Fruit fly (Drosophila melanogaster) whole organism, embryonic: Measurements from ENCODE around the gene Syx5.
A peak's percentile ranks its signal among the peaks of the same experiment; 100 is the strongest.

ENCODE experiments used
- Atf6 ChIP-seq: fragments of 200-800 bp; sonication (Bioruptor generic); IDR thresholded peaks from 2 replicates; pipeline ENCODE4 v1.3.6; 2022; ENCODE audit warnings: missing biosample characterization, missing genetic modification characterization
- CG10209 ChIP-seq: fragments of 200-800 bp; sonication (Bioruptor generic); optimal IDR thresholded peaks from 3 replicates; lab custom pipeline; 2017; ENCODE audit warnings: missing biosample characterization, mild to moderate bottlenecking, missing genetic modification characterization, missing genetic modification reagents
- CG10543 ChIP-seq: fragments of 200-800 bp; sonication (Bioruptor generic); optimal IDR thresholded peaks from 3 replicates; lab custom pipeline; 2017; ENCODE audit warnings: missing biosample characterization, mild to moderate bottlenecking, missing genetic modification characterization, moderate library complexity
- CG10959 ChIP-seq: fragments of 200-800 bp; sonication (Bioruptor generic); IDR thresholded peaks from 2 replicates; pipeline ENCODE4 v1.3.6; 2022; ENCODE audit warnings: missing biosample characterization, missing genetic modification characterization
- CG11085 ChIP-seq: fragments of 200-800 bp; sonication (Bioruptor generic); IDR thresholded peaks from 2 replicates; pipeline ENCODE4 v1.3.6; 2022; ENCODE audit warnings: missing biosample characterization, missing genetic modification characterization
- CG1233 ChIP-seq: fragments of 200-800 bp; sonication (Bioruptor generic); optimal IDR thresholded peaks from 4 replicates; lab custom pipeline; 2018; ENCODE audit warnings: missing biosample characterization, mild to moderate bottlenecking, missing genetic modification characterization
- CG13123 ChIP-seq: fragments of 200-800 bp; sonication (Bioruptor generic); optimal IDR thresholded peaks from 2 replicates; lab custom pipeline; 2016; ENCODE audit warnings: missing biosample characterization, missing genetic modification characterization
- CG14441 ChIP-seq: fragments of 200-800 bp; sonication (Bioruptor generic); IDR thresholded peaks from 2 replicates; pipeline ENCODE4 v1.3.6; 2022; ENCODE audit warnings: missing biosample characterization, missing genetic modification characterization
- CG14667 ChIP-seq: fragments of 200-800 bp; sonication (Bioruptor generic); IDR thresholded peaks from 2 replicates; pipeline ENCODE4 v1.3.6; 2022; ENCODE audit warnings: missing biosample characterization, missing genetic modification characterization
- CG14860 ChIP-seq: fragments of 200-800 bp; sonication (Bioruptor generic); IDR thresholded peaks from 3 replicates; pipeline ENCODE4 v1.3.6; 2022; ENCODE audit warnings: missing biosample characterization, missing genetic modification characterization; ENCODE audit not compliant: partially characterized antibody
- CG1792 ChIP-seq: fragments of 200-800 bp; sonication (Bioruptor generic); optimal IDR thresholded peaks from 2 replicates; lab custom pipeline; 2016; ENCODE audit warnings: missing biosample characterization, missing genetic modification characterization
- CG18262 ChIP-seq: fragments of 200-800 bp; optimal IDR thresholded peaks from 3 replicates; lab custom pipeline; 2019; ENCODE audit warnings: missing biosample characterization, mild to moderate bottlenecking, missing genetic modification characterization, moderate library complexity
- CG2120 ChIP-seq: fragments of 200-800 bp; sonication (Bioruptor generic); optimal IDR thresholded peaks from 3 replicates; lab custom pipeline; 2016; ENCODE audit warnings: missing biosample characterization, missing genetic modification characterization
- CG2889 ChIP-seq: fragments of 200-800 bp; sonication (Bioruptor generic); IDR thresholded peaks from 3 replicates; pipeline ENCODE4 v1.3.6; 2022; ENCODE audit warnings: missing biosample characterization, missing genetic modification characterization
- CG30020 ChIP-seq: fragments of 200-800 bp; optimal IDR thresholded peaks from 2 replicates; lab custom pipeline; 2019; ENCODE audit warnings: missing biosample characterization, mild to moderate bottlenecking, missing genetic modification characterization, moderate library complexity
- CG30431 ChIP-seq: fragments of 200-800 bp; sonication (Bioruptor generic); optimal IDR thresholded peaks from 2 replicates; lab custom pipeline; 2017; ENCODE audit warnings: missing biosample characterization, missing genetic modification characterization
- CG34224 ChIP-seq: fragments of 200-800 bp; sonication (Bioruptor generic); IDR thresholded peaks from 3 replicates; pipeline ENCODE4 v1.3.6; 2022; ENCODE audit warnings: missing biosample characterization, missing genetic modification characterization; ENCODE audit not compliant: partially characterized antibody
- CG34376 ChIP-seq: fragments of 200-800 bp; sonication (Bioruptor generic); optimal IDR thresholded peaks from 2 replicates; lab custom pipeline; 2018; ENCODE audit warnings: missing biosample characterization, mild to moderate bottlenecking, missing genetic modification characterization
- CG3847 ChIP-seq: fragments of 200-800 bp; sonication (Bioruptor generic); IDR thresholded peaks from 2 replicates; pipeline ENCODE4 v1.3.6; 2022; ENCODE audit warnings: missing biosample characterization, missing genetic modification characterization
- CG4282 ChIP-seq: fragments of 200-800 bp; sonication (Bioruptor generic); optimal IDR thresholded peaks from 2 replicates; lab custom pipeline; 2016; ENCODE audit warnings: missing biosample characterization, missing genetic modification characterization
- CG4820 ChIP-seq: fragments of 200-800 bp; sonication (Bioruptor generic); optimal IDR thresholded peaks from 3 replicates; lab custom pipeline; 2016; ENCODE audit warnings: missing biosample characterization, missing genetic modification characterization
- CG5245 ChIP-seq: fragments of 200-800 bp; sonication (Bioruptor generic); optimal IDR thresholded peaks from 3 replicates; lab custom pipeline; 2016; ENCODE audit warnings: missing biosample characterization, missing genetic modification characterization
- CG5953 ChIP-seq: fragments of 200-800 bp; sonication (Bioruptor generic); IDR thresholded peaks from 2 replicates; pipeline ENCODE4 v1.3.6; 2022; ENCODE audit warnings: missing biosample characterization, missing genetic modification characterization
- CG8359 ChIP-seq: fragments of 200-800 bp; sonication (Bioruptor generic); optimal IDR thresholded peaks from 2 replicates; lab custom pipeline; 2017; ENCODE audit warnings: missing biosample characterization, mild to moderate bottlenecking, missing genetic modification characterization, borderline replicate concordance
- CoRest ChIP-seq: fragments of 200-800 bp; sonication (Bioruptor generic); optimal IDR thresholded peaks from 3 replicates; lab custom pipeline; 2018; ENCODE audit warnings: missing biosample characterization, mild to moderate bottlenecking, missing genetic modification characterization, moderate library complexity
- Drgx ChIP-seq: fragments of 200-800 bp; sonication (Bioruptor generic); IDR thresholded peaks from 2 replicates; pipeline ENCODE4 v1.3.6; 2022; ENCODE audit warnings: missing biosample characterization, missing genetic modification characterization
- GATAe ChIP-seq: fragments of 200-800 bp; sonication (Bioruptor generic); conservative IDR thresholded peaks from 2 replicates; pipeline ENCODE4 v1.3.6; 2022; ENCODE audit warnings: missing biosample characterization, missing genetic modification characterization
- Mad ChIP-seq: fragments of 200-800 bp; sonication (Bioruptor generic); optimal IDR thresholded peaks from 2 replicates; lab custom pipeline; 2016; ENCODE audit warnings: missing biosample characterization, missing genetic modification characterization
- Mes4 ChIP-seq: fragments of 200-800 bp; sonication (Bioruptor generic); optimal IDR thresholded peaks from 2 replicates; lab custom pipeline; 2016; ENCODE audit warnings: missing biosample characterization, missing genetic modification characterization
- Nf-YC ChIP-seq: fragments of 200-800 bp; optimal IDR thresholded peaks from 3 replicates; lab custom pipeline; 2019; ENCODE audit warnings: missing biosample characterization, mild to moderate bottlenecking, missing genetic modification characterization, moderate library complexity
- Opbp ChIP-seq: fragments of 200-800 bp; sonication (Bioruptor generic); IDR thresholded peaks from 3 replicates; pipeline ENCODE4 v1.3.6; 2022; ENCODE audit warnings: missing biosample characterization, missing genetic modification characterization; ENCODE audit not compliant: partially characterized antibody
- Spps ChIP-seq: fragments of 200-800 bp; sonication (Bioruptor generic); optimal IDR thresholded peaks from 2 replicates; lab custom pipeline; 2018; ENCODE audit warnings: missing biosample characterization, mild to moderate bottlenecking, missing genetic modification characterization
- Stat92E ChIP-seq, 3 experiments: fragments of >200 bp in 2 of 3; fragments of 200-800 bp in 1 of 3; sonication (Bioruptor generic) in 1 of 3; optimal IDR thresholded peaks; 2 replicates each; lab custom pipeline; 2017 to 2019; ENCODE audit warnings: missing biosample characterization in 3 of 3, missing genetic modification characterization in 3 of 3, mild to moderate bottlenecking in 1 of 3, moderate library complexity in 1 of 3
- cas ChIP-seq: fragments of 200-800 bp; sonication (Bioruptor generic); IDR thresholded peaks from 2 replicates; pipeline ENCODE4 v1.3.6; 2022; ENCODE audit warnings: missing biosample characterization, missing genetic modification characterization
- chn ChIP-seq: fragments of 200-800 bp; sonication (Bioruptor generic); optimal IDR thresholded peaks from 2 replicates; lab custom pipeline; 2016; ENCODE audit warnings: missing biosample characterization, missing genetic modification characterization
- emc ChIP-seq: fragments of 200-800 bp; sonication (Bioruptor generic); optimal IDR thresholded peaks from 2 replicates; lab custom pipeline; 2016; ENCODE audit warnings: missing biosample characterization, missing genetic modification characterization
- esg ChIP-seq: fragments of 200-800 bp; sonication (Bioruptor generic); conservative IDR thresholded peaks from 2 replicates; pipeline ENCODE4 v1.3.6; 2022; ENCODE audit warnings: missing biosample characterization, missing genetic modification characterization
- exex ChIP-seq: fragments of 200-800 bp; sonication (Bioruptor generic); optimal IDR thresholded peaks from 4 replicates; lab custom pipeline; 2018; ENCODE audit warnings: missing biosample characterization, mild to moderate bottlenecking, missing genetic modification characterization, moderate library complexity
- h ChIP-seq: fragments of >200 bp; optimal IDR thresholded peaks from 2 replicates; lab custom pipeline; 2017
- hkb ChIP-seq, 2 experiments: fragments of 200-800 bp in 1 of 2; fragments of >200 bp in 1 of 2; sonication (Bioruptor generic) in 1 of 2; IDR thresholded peaks in 1 of 2; optimal IDR thresholded peaks in 1 of 2; 2 replicates each; pipeline versions ENCODE4 v1.3.6 to Lab custom; 2017 to 2022; ENCODE audit warnings: missing biosample characterization in 1 of 2, missing genetic modification characterization in 1 of 2
- nom ChIP-seq: fragments of 200-800 bp; sonication (Bioruptor generic); optimal IDR thresholded peaks from 2 replicates; lab custom pipeline; 2017; ENCODE audit warnings: missing biosample characterization, missing genetic modification characterization, mild to moderate bottlenecking, moderate library complexity, missing genetic modification reagents
- otp ChIP-seq: fragments of 200-800 bp; sonication (Bioruptor generic); IDR thresholded peaks from 3 replicates; pipeline ENCODE4, ENCODE4 v1.3.6; 2022; ENCODE audit warnings: missing biosample characterization, missing genetic modification characterization
- p53 ChIP-seq: fragments of 200-800 bp; sonication (Bioruptor generic); optimal IDR thresholded peaks from 2 replicates; lab custom pipeline; 2016; ENCODE audit warnings: missing biosample characterization, missing genetic modification characterization
- pfk ChIP-seq: fragments of 200-800 bp; sonication (Bioruptor generic); optimal IDR thresholded peaks from 2 replicates; lab custom pipeline; 2018; ENCODE audit warnings: missing biosample characterization, mild to moderate bottlenecking, missing genetic modification characterization, moderate library complexity
- row ChIP-seq: fragments of 200-800 bp; sonication (Bioruptor generic); IDR thresholded peaks from 3 replicates; pipeline ENCODE4 v1.3.6; 2022; ENCODE audit warnings: missing biosample characterization, missing genetic modification characterization
- salm ChIP-seq: fragments of 200-800 bp; sonication (Bioruptor generic); optimal IDR thresholded peaks from 2 replicates; lab custom pipeline; 2018; ENCODE audit warnings: missing biosample characterization, mild to moderate bottlenecking, missing genetic modification characterization
- tx ChIP-seq: fragments of 200-800 bp; sonication (Bioruptor generic); optimal IDR thresholded peaks from 2 replicates; lab custom pipeline; 2016; ENCODE audit warnings: missing biosample characterization, missing genetic modification characterization
- wek ChIP-seq: fragments of 200-800 bp; sonication (Bioruptor generic); optimal IDR thresholded peaks from 3 replicates; lab custom pipeline; 2018; ENCODE audit warnings: missing biosample characterization, mild to moderate bottlenecking, missing genetic modification characterization, moderate library complexity
- yki ChIP-seq: fragments of >200 bp; optimal IDR thresholded peaks from 3 replicates; lab custom pipeline; 2018

Gene Syx5

DNA sequence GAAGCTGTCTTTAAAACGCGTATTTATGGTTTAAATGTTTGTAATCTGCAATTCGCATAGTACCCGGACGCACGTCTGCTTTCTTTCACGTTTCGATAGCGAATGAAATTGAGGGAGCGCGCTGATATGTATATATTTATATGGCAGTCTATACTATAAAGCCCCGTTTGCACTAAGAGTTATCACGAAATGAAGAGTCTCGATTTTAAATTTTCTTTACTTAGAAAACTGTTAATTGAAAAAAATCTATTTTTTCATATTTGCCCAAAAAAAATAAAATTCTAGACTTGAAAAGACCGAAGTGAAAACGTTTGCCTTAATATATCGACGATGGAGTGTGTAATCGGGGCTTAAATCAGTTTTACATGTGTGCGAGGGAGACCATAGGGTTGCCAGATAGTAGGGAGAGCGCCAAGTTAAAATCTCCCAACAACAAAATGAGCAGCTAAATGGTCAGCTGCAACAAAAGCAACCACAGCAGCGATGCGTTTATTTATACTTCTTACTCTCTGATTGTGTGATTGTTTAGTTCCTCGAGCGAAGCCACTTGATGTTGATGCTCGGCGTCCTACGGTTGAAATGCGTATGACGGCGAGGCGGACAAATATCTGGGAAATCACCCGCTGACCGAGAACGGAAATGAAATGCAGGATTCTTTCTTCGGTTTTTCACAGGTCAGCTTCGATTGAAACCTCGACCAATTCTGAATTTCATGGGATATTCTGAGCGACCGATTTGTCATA, 18.5 kb downstream of the Syx5 start, which contains the start of gene cact (continued):
- TF ChIP-seq Atf6 (GFP tag; lab: Robert Waterston, UW) (peak; percentile 89), CG3847 (GFP tag; lab: Robert Waterston, UW) (peak; percentile 92), CG11085 (peak; percentile 71), CG34224 (GFP tag; lab: Robert Waterston, UW) (no peak), wek (GFP tag; lab: Kevin White, UChicago) (peak; percentile 64), esg (GFP tag; lab: Robert Waterston, UW) (peak; percentile 90), row (peak; percentile 98), p53 (GFP tag; lab: Kevin White, UChicago) (peak; percentile 83), CoRest (tag; lab: Kevin White, UChicago) (peak; percentile 92), cas (GFP tag; lab: Robert Waterston, UW) (peak; percentile 45; the same call in 1 of the 2 replicates), CG2120 (peak; percentile 98), CG8359 (GFP tag; lab: Kevin White, UChicago) (peak; percentile 60), CG18262 (tag; lab: Kevin White, UChicago) (peak; percentile 94), pfk (GFP tag; lab: Kevin White, UChicago) (peak; percentile 39), CG30020 (tag; lab: Kevin White, UChicago) (peak; percentile 98), CG4820 (GFP tag; lab: Kevin White, UChicago) (peak; percentile 89), CG34376 (GFP tag; lab: Kevin White, UChicago) (peak; percentile 84), exex (tag; lab: Kevin White, UChicago) (peak; percentile 81), CG14667 (GFP tag; lab: Robert Waterston, UW) (no peak; the same call in 1 of the 2 replicates), Mes4 (GFP tag; lab: Kevin White, UChicago) (peak; percentile 89), Opbp (GFP tag; lab: Robert Waterston, UW) (no peak), yki (lab: Kevin White, UChicago) (no peak), CG5953 (GFP tag; lab: Robert Waterston, UW) (peak; percentile 24; the same call in 1 of the 2 replicates), salm (tag; lab: Kevin White, UChicago) (peak; percentile 86), hkb (optimal IDR thresholded peaks at IDR 0.05; lab: Kevin White, UChicago) (no peak), hkb (GFP tag; IDR thresholded peaks at IDR 0.05; lab: Robert Waterston, UW) (peak; percentile 92), CG10959 (GFP tag; lab: Robert Waterston, UW) (peak; percentile 83), GATAe (GFP tag; lab: Robert Waterston, UW) (peak; percentile 59; the same call in 1 of the 2 replicates), CG10543 (GFP tag; lab: Kevin White, UChicago) (peak; percentile 92), CG1233 (peak; percentile 77), CG13123 (GFP tag; lab: Kevin White, UChicago) (peak; percentile 87), CG14441 (GFP tag; lab: Robert Waterston, UW) (peak; percentile 86), chn (GFP tag; lab: Kevin White, UChicago) (peak; percentile 94), nom (GFP tag; lab: Kevin White, UChicago) (peak; percentile 73), Spps (peak; percentile 92), tx (GFP tag; lab: Kevin White, UChicago) (peak; percentile 95), otp (GFP tag; lab: Robert Waterston, UW) (peak; percentile 89), CG14860 (GFP tag; lab: Robert Waterston, UW) (no peak), emc (GFP tag; lab: Kevin White, UChicago) (peak; percentile 87), CG5245 (GFP tag; lab: Kevin White, UChicago) (peak; percentile 82), Nf-YC (peak; percentile 84), CG4282 (GFP tag; lab: Kevin White, UChicago) (peak; percentile 79), h (lab: Kevin White, UChicago) (no peak), Stat92E (GFP tag; optimal IDR thresholded peaks at IDR 0.05; lab: Kevin White, UChicago) (peak in 1 of 3 experiments; percentile 75), CG1792 (peak; percentile 91), CG10209 (GFP tag; lab: Kevin White, UChicago) (peak; percentile 91), CG2889 (GFP tag; lab: Robert Waterston, UW) (peak; percentile 68; the same call in 2 of the 3 replicates), CG30431 (GFP tag; lab: Kevin White, UChicago) (peak; percentile 84), Mad (GFP tag; lab: Kevin White, UChicago) (peak; percentile 94), Drgx (GFP tag; lab: Robert Waterston, UW) (peak; percentile 91)
